Fruit fly (Drosophila melanogaster): ENCODE data around the gene vn.

vn gene

dm6 chr3L:5809201-5809584 is 36.3 kb downstream of the vn start:
- TF ChIP-seq HLH106 (tag; optimal IDR thresholded peaks at IDR 0.05) (peak; percentile 8), Rel (GFP tag; optimal IDR thresholded peaks at IDR 0.05) (no peak), Rel (tag; optimal IDR thresholded peaks at IDR 0.05) (no peak)

DNA sequence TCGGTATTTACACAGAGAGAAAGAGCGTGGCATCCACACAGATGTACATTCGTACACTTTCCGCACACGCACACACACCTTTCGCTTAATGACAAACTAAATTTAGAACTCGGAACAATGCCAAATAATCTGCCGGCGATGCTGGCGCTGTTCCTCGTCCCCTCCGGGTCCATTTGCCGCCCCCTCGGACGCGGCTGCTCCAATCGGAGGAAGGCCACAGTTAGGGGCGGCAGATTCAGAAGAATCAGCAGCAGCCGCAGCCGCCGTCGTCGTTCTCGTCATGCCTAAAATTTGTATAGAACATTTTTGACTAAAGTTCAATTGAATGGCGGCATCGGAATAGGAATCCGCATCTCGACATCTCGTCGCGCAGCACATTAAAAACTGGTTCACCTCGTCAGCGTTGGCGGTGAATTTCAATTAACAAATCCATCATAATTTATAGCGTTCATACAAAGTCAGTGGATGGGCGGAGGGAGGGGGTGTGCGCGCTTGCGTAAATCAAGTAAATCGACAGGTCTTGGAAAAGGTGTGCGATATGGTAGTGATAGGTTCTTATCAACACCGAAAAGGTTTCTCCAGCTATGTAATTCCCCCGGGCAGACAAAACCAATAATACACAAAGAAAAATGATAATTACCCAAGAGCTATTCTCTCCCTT is 36.8 kb downstream of the vn start:
- TF ChIP-seq lola (GFP tag; optimal IDR thresholded peaks at IDR 0.05) (no peak), Rel (GFP tag; optimal IDR thresholded peaks at IDR 0.05) (no peak), Rel (tag; optimal IDR thresholded peaks at IDR 0.05) (peak; percentile 92)

DNA sequence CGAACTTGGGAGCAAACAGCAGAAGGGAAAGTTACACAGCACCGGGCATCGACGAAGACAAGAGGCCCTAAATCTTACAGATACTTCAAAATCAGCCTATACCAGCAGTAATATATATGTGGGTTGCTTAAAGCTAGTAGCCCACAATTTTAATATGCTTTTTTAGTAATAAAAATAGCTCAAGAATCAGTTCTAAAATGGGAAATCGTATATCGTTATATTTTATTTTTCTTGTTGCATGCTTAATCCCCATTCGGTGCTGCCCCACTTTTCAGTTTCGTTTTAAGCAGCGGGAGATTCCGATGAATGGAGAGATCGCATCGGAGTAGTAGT is 37.4 kb downstream of the vn start:
- TF ChIP-seq jim (GFP tag; optimal IDR thresholded peaks at IDR 0.05) (no peak), Mio (GFP tag; optimal IDR thresholded peaks at IDR 0.05) (no peak), rgr (GFP tag; optimal IDR thresholded peaks at IDR 0.05) (peak; percentile 28), Hnf4 (GFP tag; optimal IDR thresholded peaks at IDR 0.05) (peak; percentile 21), woc (GFP tag; optimal IDR thresholded peaks at IDR 0.05) (peak; percentile 26), br (GFP tag; optimal IDR thresholded peaks at IDR 0.05) (peak; percentile 19), ey (GFP tag; optimal IDR thresholded peaks at IDR 0.05) (peak; percentile 37), Sp1 (GFP tag; optimal IDR thresholded peaks at IDR 0.05) (no peak), foxo (GFP tag; optimal IDR thresholded peaks at IDR 0.05) (peak in 1 of 2 experiments; percentile 48), HLH106 (tag; optimal IDR thresholded peaks at IDR 0.05) (peak; percentile 36), fru (GFP tag; optimal IDR thresholded peaks at IDR 0.05) (peak; percentile 69), OdsH (GFP tag; optimal IDR thresholded peaks at IDR 0.05) (no peak), h (GFP tag; optimal IDR thresholded peaks at IDR 0.05) (peak; percentile 42)

DNA sequence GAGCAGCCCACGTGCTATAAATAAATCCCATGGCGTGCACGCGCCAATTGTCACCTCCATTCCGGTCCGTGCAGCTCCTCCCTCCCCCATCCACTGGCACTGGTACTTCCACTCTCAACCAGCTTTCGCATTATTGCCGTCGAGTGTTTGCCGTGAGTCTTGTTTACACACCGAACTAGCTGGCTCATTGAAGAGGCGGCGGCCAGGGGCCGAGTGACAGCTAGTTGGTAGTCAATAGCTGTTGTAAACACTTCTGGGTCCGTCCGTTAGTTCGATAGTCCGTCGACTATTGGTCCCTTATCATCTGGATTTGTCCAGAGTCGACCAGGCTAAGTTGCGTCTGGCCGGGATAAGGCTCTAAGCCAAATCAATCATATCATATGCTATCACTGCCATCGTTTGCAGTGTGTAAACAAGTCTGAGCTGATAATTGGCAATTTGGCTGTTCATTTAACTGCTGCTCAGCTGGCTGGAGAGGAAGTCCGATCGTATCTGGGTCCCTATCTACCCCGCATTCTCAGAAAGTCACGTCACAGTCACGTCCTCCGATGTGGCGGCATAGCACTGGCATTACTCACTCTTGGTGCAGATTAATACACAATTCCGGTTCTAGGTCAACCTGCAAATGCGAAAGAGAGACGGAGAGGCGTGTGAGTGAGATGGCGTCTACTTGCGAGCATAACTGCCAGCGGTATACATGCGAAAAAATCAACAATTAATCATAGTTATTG is 37.9 kb downstream of the vn start:
- TF ChIP-seq ey (GFP tag; optimal IDR thresholded peaks at IDR 0.05) (no peak), Vsx2 (GFP tag; optimal IDR thresholded peaks at IDR 0.05; ENCODE audit: partially characterized antibody) (no peak), dsf (GFP tag; optimal IDR thresholded peaks at IDR 0.05; ENCODE audit: borderline replicate concordance) (no peak), brk (GFP tag; optimal IDR thresholded peaks at IDR 0.05) (no peak), fru (GFP tag; optimal IDR thresholded peaks at IDR 0.05) (no peak), pan (optimal IDR thresholded peaks at IDR 0.05) (no peak), jim (GFP tag; optimal IDR thresholded peaks at IDR 0.05) (no peak), Hr78 (GFP tag; optimal IDR thresholded peaks at IDR 0.05) (no peak), lola (GFP tag; optimal IDR thresholded peaks at IDR 0.05) (no peak), dmrt93B (GFP tag; optimal IDR thresholded peaks at IDR 0.05) (no peak), Dfd (GFP tag; optimal IDR thresholded peaks at IDR 0.05) (no peak), OdsH (GFP tag; optimal IDR thresholded peaks at IDR 0.05) (no peak), rgr (GFP tag; optimal IDR thresholded peaks at IDR 0.05) (no peak), foxo (GFP tag; optimal IDR thresholded peaks at IDR 0.05) (no peak)

DNA sequence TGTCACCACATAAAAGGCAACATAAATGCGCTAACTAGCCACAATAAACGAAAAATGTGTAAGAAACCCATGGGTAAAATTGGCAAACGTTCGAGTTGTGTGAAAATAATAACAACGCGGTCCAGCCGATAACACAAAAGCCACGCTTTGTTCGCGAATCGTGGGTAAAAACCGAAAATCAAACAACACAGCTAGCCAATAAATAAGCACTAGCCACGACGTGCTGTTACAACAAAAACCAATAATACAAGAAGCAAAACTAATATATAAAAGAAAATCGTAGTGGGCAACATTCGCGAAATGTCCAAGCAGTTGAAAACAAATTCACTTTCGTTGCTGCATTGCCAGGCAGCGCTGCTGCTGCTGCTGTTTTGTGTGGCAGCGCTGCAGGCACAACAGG is 42.7 kb downstream of the vn start, which contains the start of gene CG42272:
Gene CG42272 (plus strand): TSS at position 301 of the 400 bp plus-strand sequence.
- TF ChIP-seq br (GFP tag; optimal IDR thresholded peaks at IDR 0.05) = no peak
- no peak for TF ChIP-seq h (GFP tag; optimal IDR thresholded peaks at IDR 0.05)
- TF ChIP-seq brk (GFP tag; optimal IDR thresholded peaks at IDR 0.05) = no peak
- no peak for TF ChIP-seq Jra (GFP tag; optimal IDR thresholded peaks at IDR 0.05)
- no peak for TF ChIP-seq sage (GFP tag; optimal IDR thresholded peaks at IDR 0.05)
- no peak for TF ChIP-seq ey (GFP tag; optimal IDR thresholded peaks at IDR 0.05)
- TF ChIP-seq Sp1 (GFP tag; optimal IDR thresholded peaks at IDR 0.05) = no peak

DNA sequence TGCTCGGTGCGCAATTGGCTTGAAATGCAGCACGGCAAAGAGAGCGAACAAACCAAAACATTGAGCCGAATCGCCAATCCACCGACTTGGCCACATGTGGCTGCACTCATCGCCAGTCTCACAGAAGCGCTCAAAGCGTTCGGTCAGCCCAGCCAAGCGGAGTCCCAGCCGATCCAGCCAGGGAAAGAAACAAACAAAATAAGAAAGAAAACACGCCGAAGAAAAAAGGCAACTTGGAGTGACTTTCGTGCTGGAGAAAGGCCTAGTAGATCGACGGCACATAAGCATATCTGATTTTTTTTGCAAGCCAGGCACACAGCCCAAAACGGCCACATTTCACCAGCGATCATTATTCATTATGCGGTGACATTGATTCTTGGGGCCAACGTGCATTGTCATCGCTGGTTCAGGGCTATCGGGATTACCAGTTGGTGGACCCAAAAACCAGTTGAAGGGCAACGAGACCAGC is 43.4 kb downstream of the vn start:
- TF ChIP-seq Sp1 (GFP tag; optimal IDR thresholded peaks at IDR 0.05) (peak; percentile 41), Myc (optimal IDR thresholded peaks at IDR 0.05) (no peak), pan (optimal IDR thresholded peaks at IDR 0.05) (no peak), CG32264 (GFP tag; optimal IDR thresholded peaks at IDR 0.05) (no peak), Hnf4 (GFP tag; optimal IDR thresholded peaks at IDR 0.05) (no peak), fru (GFP tag; optimal IDR thresholded peaks at IDR 0.05) (no peak), psq (GFP tag; optimal IDR thresholded peaks at IDR 0.05) (peak; percentile 16), Abd-B (GFP tag; optimal IDR thresholded peaks at IDR 0.05) (no peak)

Measured in whole organism, wandering third instar larva.